Fruit fly (Drosophila melanogaster): ENCODE results near the gene CG5567.

DNA sequence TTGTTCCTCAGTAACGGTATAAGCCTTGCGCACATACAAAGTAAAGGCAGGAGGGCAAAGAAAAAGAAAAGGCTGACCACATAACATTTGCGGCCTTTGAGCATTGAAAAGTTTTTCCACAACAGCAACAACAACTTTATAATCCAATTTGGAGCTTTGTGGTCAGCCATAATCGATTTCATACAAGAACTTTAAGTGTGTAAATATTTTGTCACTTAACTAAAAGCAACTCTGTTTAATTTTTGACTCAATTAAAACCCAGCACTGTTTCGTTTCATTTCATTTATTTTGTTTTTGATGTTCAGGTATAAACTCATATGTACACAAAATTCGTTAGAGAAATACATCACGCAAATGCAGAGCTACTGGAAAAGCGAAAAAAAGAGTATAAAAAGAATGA is 45.9 kb downstream of the CG5567 start, which contains the start of gene CG42816:
- TF ChIP-seq CG9948 (tag; optimal IDR thresholded peaks at IDR 0.05), result no peak
- no peak for TF ChIP-seq gl (tag; optimal IDR thresholded peaks at IDR 0.05)
- no peak for TF ChIP-seq D1 (tag; optimal IDR thresholded peaks at IDR 0.05)
- no peak for TF ChIP-seq CG34367 (tag; optimal IDR thresholded peaks at IDR 0.05)
- TF ChIP-seq rn (GFP tag; IDR thresholded peaks at IDR 0.05), result no peak
- no peak for TF ChIP-seq EcR (GFP tag; optimal IDR thresholded peaks at IDR 0.05)
- no peak for TF ChIP-seq CG13204 (GFP tag; optimal IDR thresholded peaks at IDR 0.05)
- no peak for TF ChIP-seq CG32121 (GFP tag; IDR thresholded peaks at IDR 0.05)
- TF ChIP-seq CG8159 (tag; optimal IDR thresholded peaks at IDR 0.05), result no peak

Data from whole organism, pupa.